Fruit fly (Drosophila melanogaster) Kc167 (cell line): Measurements from ENCODE around the gene LIMK1.

Source experiments
- Myc ChIP-seq: fragments of >200 bp; optimal IDR thresholded peaks from 2 replicates; lab custom pipeline; 2017; ENCODE audit warnings: missing external identifiers
- Sin3A ChIP-seq: fragments of >200 bp; optimal IDR thresholded peaks from 2 replicates; lab custom pipeline; 2018; ENCODE audit warnings: missing external identifiers
- h ChIP-seq: fragments of >200 bp; optimal IDR thresholded peaks from 3 replicates; lab custom pipeline; 2018; ENCODE audit warnings: missing external identifiers
- psq ChIP-seq: fragments of >200 bp; optimal IDR thresholded peaks from 2 replicates; lab custom pipeline; 2017; ENCODE audit warnings: missing external identifiers

- TF ChIP-seq Myc (lab: Kevin White, UChicago) (no peak), psq (lab: Kevin White, UChicago) (no peak), h (no peak), Sin3A (lab: Kevin White, UChicago) (no peak)
These were observed 10.7 kb downstream of the LIMK1 start for dm6 chrX:12581305-12581676.
